Worm (Caenorhabditis elegans) whole organism, L1 larva: ENCODE results near the gene nhr-19.
A peak's percentile ranks its signal among the peaks of the same experiment; 100 is the strongest.

ENCODE experiments used
- alr-1 ChIP-seq: fragments of 200-800 bp; sonication (Bioruptor generic); optimal IDR thresholded peaks from 2 replicates; lab custom pipeline; 2018; ENCODE audit warnings: borderline replicate concordance, mild to moderate bottlenecking, missing genetic modification characterization, missing compliant biosample characterization
- ceh-63 ChIP-seq: fragments of 200-800 bp; sonication (Bioruptor generic); optimal IDR thresholded peaks from 2 replicates; lab custom pipeline; 2018; ENCODE audit warnings: mild to moderate bottlenecking, missing genetic modification characterization, missing compliant biosample characterization
- ceh-90 ChIP-seq: sonication (generic microtip); optimal IDR thresholded peaks from 2 replicates; lab custom pipeline; 2016; ENCODE audit warnings: missing genetic modification characterization, missing compliant biosample characterization
- dpl-1 ChIP-seq, 3 experiments: fragments of 150-350 bp in 2 of 3; sonication (generic microtip) in 1 of 3; optimal IDR thresholded peaks; 2 replicates each; lab custom pipeline; 2014 to 2017; ENCODE audit warnings: missing biosample characterization in 3 of 3, missing genetic modification characterization in 3 of 3, missing genetic modification reagents in 3 of 3
- efl-3 ChIP-seq: fragments of 200-800 bp; sonication (Bioruptor generic); optimal IDR thresholded peaks from 2 replicates; lab custom pipeline; 2018; ENCODE audit warnings: mild to moderate bottlenecking, missing genetic modification characterization, missing compliant biosample characterization
- egl-27 ChIP-seq, 2 experiments: fragments of 150-350 bp in 1 of 2; sonication (generic microtip); optimal IDR thresholded peaks; 3 replicates each; lab custom pipeline; 2017 to 2018; ENCODE audit warnings: missing biosample characterization in 2 of 2, missing genetic modification characterization in 2 of 2, missing genetic modification reagents in 2 of 2
- elt-2 ChIP-seq: sonication (generic microtip); optimal IDR thresholded peaks from 2 replicates; lab custom pipeline; 2016; ENCODE audit warnings: missing genetic modification characterization, mild to moderate bottlenecking, inconsistent platforms, missing compliant biosample characterization, missing genetic modification reagents
- elt-3 ChIP-seq, 6 experiments: fragments of 150-350 bp in 1 of 6; sonication (generic microtip); optimal IDR thresholded peaks; 2 replicates each; lab custom pipeline; 2017 to 2018; ENCODE audit warnings: missing biosample characterization in 6 of 6, missing genetic modification characterization in 6 of 6, inconsistent platforms in 1 of 6
- ets-5 ChIP-seq: fragments of 200-800 bp; sonication (Bioruptor generic); IDR thresholded peaks from 2 replicates; pipeline ENCODE4 v1.3.6; 2022; ENCODE audit warnings: missing genetic modification characterization, missing compliant biosample characterization
- fkh-10 ChIP-seq: sonication (generic microtip); optimal IDR thresholded peaks from 2 replicates; lab custom pipeline; 2017; ENCODE audit warnings: missing biosample characterization, missing genetic modification reagents, missing genetic modification characterization
- fkh-8 ChIP-seq: sonication (generic microtip); optimal IDR thresholded peaks from 2 replicates; lab custom pipeline; 2016; ENCODE audit warnings: mild to moderate bottlenecking, missing genetic modification characterization, missing compliant biosample characterization
- fos-1 ChIP-seq: fragments of 150-350 bp; optimal IDR thresholded peaks from 2 replicates; lab custom pipeline; 2014; ENCODE audit warnings: missing biosample characterization, missing genetic modification characterization
- grh-1 ChIP-seq: fragments of 200-800 bp; sonication (Bioruptor generic); IDR thresholded peaks from 2 replicates; pipeline ENCODE4 v1.3.6; 2022; ENCODE audit warnings: missing genetic modification reagents, missing genetic modification characterization, missing compliant biosample characterization
- hlh-4 ChIP-seq: sonication (generic microtip); optimal IDR thresholded peaks from 2 replicates; lab custom pipeline; 2016; ENCODE audit warnings: mild to moderate bottlenecking, missing genetic modification characterization, missing compliant biosample characterization
- hpl-2 ChIP-seq: fragments of 150-350 bp; optimal IDR thresholded peaks from 2 replicates; lab custom pipeline; 2014; ENCODE audit warnings: missing biosample characterization, missing genetic modification reagents, missing genetic modification characterization
- jun-1 ChIP-seq: fragments of 150-350 bp; optimal IDR thresholded peaks from 2 replicates; lab custom pipeline; 2014; ENCODE audit warnings: missing biosample characterization, missing genetic modification reagents, missing genetic modification characterization
- lin-13 ChIP-seq: fragments of 150-350 bp; optimal IDR thresholded peaks from 2 replicates; lab custom pipeline; 2014; ENCODE audit warnings: missing biosample characterization, missing genetic modification reagents, missing genetic modification characterization
- lir-3 ChIP-seq: sonication (generic microtip); optimal IDR thresholded peaks from 2 replicates; lab custom pipeline; 2016; ENCODE audit warnings: mild to moderate bottlenecking, missing genetic modification characterization, moderate library complexity, missing compliant biosample characterization; ENCODE audit not compliant: poor library complexity
- mab-9 ChIP-seq: fragments of 200-800 bp; sonication (Bioruptor generic); IDR thresholded peaks from 2 replicates; pipeline ENCODE4 v1.3.6; 2022; ENCODE audit warnings: missing genetic modification reagents, missing genetic modification characterization, missing compliant biosample characterization
- mdl-1 ChIP-seq, 2 experiments: fragments of 150-350 bp; optimal IDR thresholded peaks; 2 replicates each; lab custom pipeline; 2014 to 2017; ENCODE audit warnings: missing biosample characterization in 2 of 2, missing genetic modification characterization in 2 of 2, inconsistent platforms in 1 of 2
- nhr-11 ChIP-seq: fragments of 150-350 bp; optimal IDR thresholded peaks from 2 replicates; lab custom pipeline; 2014; ENCODE audit warnings: missing biosample characterization, missing genetic modification characterization
- nhr-12 ChIP-seq: sonication (generic microtip); optimal IDR thresholded peaks from 2 replicates; lab custom pipeline; 2017; ENCODE audit warnings: missing biosample characterization, missing genetic modification characterization
- nhr-28 ChIP-seq: fragments of 150-350 bp; optimal IDR thresholded peaks from 2 replicates; lab custom pipeline; 2014; ENCODE audit warnings: missing biosample characterization, missing genetic modification characterization
- nhr-47 ChIP-seq: sonication (generic microtip); optimal IDR thresholded peaks from 2 replicates; lab custom pipeline; 2016; ENCODE audit warnings: mild to moderate bottlenecking, missing genetic modification characterization, moderate library complexity, missing compliant biosample characterization
- nhr-71 ChIP-seq: sonication (generic microtip); optimal IDR thresholded peaks from 2 replicates; lab custom pipeline; 2016; ENCODE audit warnings: mild to moderate bottlenecking, missing genetic modification characterization, moderate library complexity, missing compliant biosample characterization
- nhr-77 ChIP-seq: fragments of 150-350 bp; optimal IDR thresholded peaks from 2 replicates; lab custom pipeline; 2014; ENCODE audit warnings: missing biosample characterization, missing genetic modification characterization
- skn-1 ChIP-seq: fragments of 150-350 bp; optimal IDR thresholded peaks from 2 replicates; lab custom pipeline; 2014; ENCODE audit warnings: missing biosample characterization, missing genetic modification characterization
- snpc-4 ChIP-seq: fragments of 150-350 bp; optimal IDR thresholded peaks from 2 replicates; lab custom pipeline; 2014; ENCODE audit warnings: missing biosample characterization, missing genetic modification characterization
- snu-23 ChIP-seq: sonication (generic microtip); optimal IDR thresholded peaks from 2 replicates; lab custom pipeline; 2016; ENCODE audit warnings: missing genetic modification characterization, missing compliant biosample characterization
- sox-4 ChIP-seq: sonication (generic microtip); optimal IDR thresholded peaks from 2 replicates; lab custom pipeline; 2016; ENCODE audit warnings: missing genetic modification characterization, missing compliant biosample characterization
- tbx-2 ChIP-seq: sonication (generic microtip); optimal IDR thresholded peaks from 2 replicates; lab custom pipeline; 2016; ENCODE audit warnings: missing genetic modification characterization, missing compliant biosample characterization
- tlp-1 ChIP-seq: fragments of 150-350 bp; optimal IDR thresholded peaks from 2 replicates; lab custom pipeline; 2014; ENCODE audit warnings: missing biosample characterization, missing genetic modification characterization
- unc-130 ChIP-seq: fragments of 150-350 bp; optimal IDR thresholded peaks from 2 replicates; lab custom pipeline; 2017; ENCODE audit warnings: missing biosample characterization, missing genetic modification characterization, inconsistent platforms
- unc-30 ChIP-seq: sonication (generic microtip); optimal IDR thresholded peaks from 2 replicates; lab custom pipeline; 2017; ENCODE audit warnings: missing biosample characterization, missing genetic modification characterization
- unc-62 ChIP-seq: fragments of 150-350 bp; optimal IDR thresholded peaks from 2 replicates; lab custom pipeline; 2014; ENCODE audit warnings: missing biosample characterization, missing genetic modification reagents, missing genetic modification characterization
- unc-86 ChIP-seq: sonication (generic microtip); optimal IDR thresholded peaks from 2 replicates; lab custom pipeline; 2016; ENCODE audit warnings: missing genetic modification characterization, missing compliant biosample characterization
- unc-98 ChIP-seq: fragments of 200-800 bp; sonication (Bioruptor generic); IDR thresholded peaks from 2 replicates; pipeline ENCODE4 v1.3.6; 2022; ENCODE audit warnings: missing genetic modification characterization, missing compliant biosample characterization
- vab-15 ChIP-seq: sonication (generic microtip); optimal IDR thresholded peaks from 2 replicates; lab custom pipeline; 2017; ENCODE audit warnings: missing genotype, mild to moderate bottlenecking, missing genetic modification characterization, missing compliant biosample characterization
- xbp-1 ChIP-seq: sonication (generic microtip); optimal IDR thresholded peaks from 2 replicates; lab custom pipeline; 2016; ENCODE audit warnings: missing genetic modification characterization, missing compliant biosample characterization
- zag-1 ChIP-seq: fragments of 150-350 bp; optimal IDR thresholded peaks from 2 replicates; lab custom pipeline; 2014; ENCODE audit warnings: missing biosample characterization, missing genetic modification characterization
- zip-4 ChIP-seq: fragments of 200-800 bp; sonication (Bioruptor generic); optimal IDR thresholded peaks from 2 replicates; lab custom pipeline; 2018; ENCODE audit warnings: mild to moderate bottlenecking, missing genetic modification characterization, moderate library complexity, missing compliant biosample characterization
- ztf-11 ChIP-seq, 2 experiments: sonication (generic microtip); optimal IDR thresholded peaks; 2 replicates each; lab custom pipeline; 2016 to 2017; ENCODE audit warnings: missing genetic modification characterization in 2 of 2, missing biosample characterization in 1 of 2, missing compliant biosample characterization in 1 of 2
- ztf-4 ChIP-seq: fragments of 150-350 bp; optimal IDR thresholded peaks from 2 replicates; lab custom pipeline; 2014; ENCODE audit warnings: missing biosample characterization, missing genetic modification characterization

The nhr-19 gene

DNA sequence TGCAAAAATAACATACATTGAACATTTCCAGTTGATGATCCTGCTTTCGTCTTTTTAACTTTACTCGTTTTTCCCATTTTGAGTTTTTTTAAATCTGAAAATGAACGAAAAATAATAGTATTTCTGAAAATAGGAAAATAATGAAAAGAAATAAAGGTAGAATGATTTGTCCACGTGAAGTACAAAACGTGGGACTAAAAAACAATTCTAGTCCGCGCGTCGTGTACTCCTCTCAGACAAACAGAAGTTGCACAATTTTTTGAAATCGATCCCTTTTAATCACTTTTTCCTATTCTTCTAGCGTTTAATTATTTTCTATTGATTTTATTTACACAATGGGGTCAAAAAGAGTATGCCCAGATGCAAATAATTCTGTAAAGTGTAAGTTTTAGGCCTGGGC, 14.3 kb downstream of the nhr-19 start, which contains the start of the genes E02H1.1 and tag-124 (continued):
- TF ChIP-seq zip-4 (GFP tag; lab: Kevin White, UChicago) = peak; percentile 62
- peak; percentile 81 for TF ChIP-seq unc-86
- TF ChIP-seq egl-27 (tag; optimal IDR thresholded peaks at IDR 0.05; lab: Kevin White, UChicago) = no peak
- peak; percentile 98 for TF ChIP-seq lir-3 (tag; lab: Kevin White, UChicago)
- TF ChIP-seq alr-1 (tag; lab: Kevin White, UChicago) = no peak
- peak; percentile 79 for TF ChIP-seq ztf-4 (tag; lab: Kevin White, UChicago)
- TF ChIP-seq hlh-4 = peak; percentile 66
- TF ChIP-seq fkh-10 = no peak
- peak; percentile 56 for TF ChIP-seq unc-130 (tag; lab: Kevin White, UChicago)
- peak; percentile 80 for TF ChIP-seq unc-98 (GFP tag; lab: Robert Waterston, UW)
- peak; percentile 62 for TF ChIP-seq skn-1
- peak in 1 of 2 experiments; percentile 65 for TF ChIP-seq mdl-1 (tag; optimal IDR thresholded peaks at IDR 0.05; lab: Kevin White, UChicago)
- TF ChIP-seq unc-30 (tag; lab: Kevin White, UChicago) = peak; percentile 7
- peak; percentile 42 for TF ChIP-seq jun-1 (tag; lab: Kevin White, UChicago)
- peak; percentile 91 for TF ChIP-seq snu-23 (GFP tag; lab: Kevin White, UChicago)
- TF ChIP-seq nhr-47 (tag; lab: Kevin White, UChicago) = peak; percentile 93
- TF ChIP-seq ets-5 (GFP tag; lab: Robert Waterston, UW) = no peak
- TF ChIP-seq grh-1 = peak; percentile 76
- no peak for TF ChIP-seq nhr-77 (tag; lab: Kevin White, UChicago)
- peak; percentile 38 for TF ChIP-seq snpc-4 (tag; lab: Kevin White, UChicago)
- TF ChIP-seq ceh-90 (tag; lab: Kevin White, UChicago) = peak; percentile 96
- TF ChIP-seq nhr-11 (tag; lab: Kevin White, UChicago) = peak; percentile 66
- no peak for TF ChIP-seq unc-62 (GFP tag; lab: Kevin White, UChicago)
- peak; percentile 93 for TF ChIP-seq tbx-2 (tag; lab: Kevin White, UChicago)
- peak; percentile 79 for TF ChIP-seq mab-9
- peak; percentile 70 for TF ChIP-seq efl-3 (GFP tag; lab: Kevin White, UChicago)
- no peak for TF ChIP-seq zag-1 (tag; lab: Kevin White, UChicago)
- TF ChIP-seq nhr-71 (tag; lab: Kevin White, UChicago) = peak; percentile 93
- TF ChIP-seq hpl-2 (GFP tag; lab: Kevin White, UChicago) = no peak
- no peak for TF ChIP-seq tlp-1 (tag; lab: Kevin White, UChicago)
- TF ChIP-seq nhr-28 (tag; lab: Kevin White, UChicago) = no peak
- peak; percentile 65 for TF ChIP-seq vab-15 (tag; lab: Kevin White, UChicago)
- TF ChIP-seq, all 84 proteins: peak for 62

- TF ChIP-seq unc-130 (tag; lab: Kevin White, UChicago) (no peak), sox-4 (no peak), unc-62 (GFP tag; lab: Kevin White, UChicago) (no peak), nhr-12 (tag; lab: Kevin White, UChicago) (no peak), mdl-1 (tag; optimal IDR thresholded peaks at IDR 0.05; lab: Kevin White, UChicago) (no peak), fkh-8 (tag; lab: Kevin White, UChicago) (no peak), ztf-11 (tag; optimal IDR thresholded peaks at IDR 0.05; lab: Kevin White, UChicago) (no peak), elt-3 (tag; optimal IDR thresholded peaks at IDR 0.05; lab: Kevin White, UChicago) (no peak), fos-1 (no peak), lin-13 (GFP tag; lab: Kevin White, UChicago) (no peak), egl-27 (tag; optimal IDR thresholded peaks at IDR 0.05; lab: Kevin White, UChicago) (no peak), dpl-1 (GFP tag; optimal IDR thresholded peaks at IDR 0.05; lab: Kevin White, UChicago) (no peak), xbp-1 (tag; lab: Kevin White, UChicago) (no peak), ceh-63 (GFP tag; lab: Kevin White, UChicago) (no peak), jun-1 (tag; lab: Kevin White, UChicago) (no peak), nhr-77 (tag; lab: Kevin White, UChicago) (no peak), elt-2 (tag; lab: Kevin White, UChicago) (no peak)
Observed at ce11 chrII:9589667-9590066, 15.7 kb downstream of the nhr-19 start, which contains the start of gene eral-1. Gene eral-1 (minus strand): TSS chrII:9589767.
